Worm (Caenorhabditis elegans) whole organism, late embryonic: ENCODE measurements around the gene algn-13.

Experiments used
- C08G9.2 ChIP-seq: sonication (generic microtip); optimal IDR thresholded peaks from 2 replicates; lab custom pipeline; 2016; ENCODE audit warnings: mild to moderate bottlenecking, missing genetic modification characterization, moderate library complexity, missing compliant biosample characterization
- F13H6.1 ChIP-seq: sonication (generic microtip); optimal IDR thresholded peaks from 2 replicates; lab custom pipeline; 2016; ENCODE audit warnings: missing genetic modification characterization, missing compliant biosample characterization
- K09A11.1 ChIP-seq: sonication (generic microtip); optimal IDR thresholded peaks from 2 replicates; lab custom pipeline; 2017; ENCODE audit warnings: antibody characterized with exemption, mild to moderate bottlenecking, missing genetic modification characterization, missing compliant biosample characterization; ENCODE audit not compliant: insufficient read depth
- Y22D7AL.16 ChIP-seq: sonication (generic microtip); optimal IDR thresholded peaks from 2 replicates; lab custom pipeline; 2016; ENCODE audit warnings: missing genetic modification characterization, missing compliant biosample characterization
- ahr-1 ChIP-seq: sonication (generic microtip); optimal IDR thresholded peaks from 2 replicates; lab custom pipeline; 2016; ENCODE audit warnings: missing genetic modification characterization, missing compliant biosample characterization
- ceh-14 ChIP-seq: sonication (generic microtip); optimal IDR thresholded peaks from 2 replicates; lab custom pipeline; 2016; ENCODE audit warnings: missing genotype, missing genetic modification characterization, missing compliant biosample characterization
- ceh-19 ChIP-seq: fragments of 200-800 bp; sonication (Bioruptor generic); optimal IDR thresholded peaks from 2 replicates; lab custom pipeline; 2018; ENCODE audit warnings: mild to moderate bottlenecking, missing genetic modification characterization, missing compliant biosample characterization
- ceh-2 ChIP-seq: sonication (generic microtip); optimal IDR thresholded peaks from 2 replicates; lab custom pipeline; 2016; ENCODE audit warnings: missing genotype, missing genetic modification characterization, missing compliant biosample characterization
- ceh-22 ChIP-seq: sonication (generic microtip); optimal IDR thresholded peaks from 2 replicates; lab custom pipeline; 2017; ENCODE audit warnings: missing biosample characterization, missing genetic modification characterization
- ceh-24 ChIP-seq: sonication (generic microtip); optimal IDR thresholded peaks from 2 replicates; lab custom pipeline; 2016; ENCODE audit warnings: mild to moderate bottlenecking, missing genetic modification characterization, missing compliant biosample characterization
- ceh-34 ChIP-seq: sonication (generic microtip); optimal IDR thresholded peaks from 2 replicates; lab custom pipeline; 2016; ENCODE audit warnings: mild to moderate bottlenecking, missing genetic modification characterization, missing compliant biosample characterization
- ceh-6 ChIP-seq: fragments of 200-800 bp; sonication (Bioruptor generic); optimal IDR thresholded peaks from 2 replicates; lab custom pipeline; 2018; ENCODE audit warnings: mild to moderate bottlenecking, missing genetic modification characterization, missing compliant biosample characterization
- ceh-9 ChIP-seq: sonication (generic microtip); optimal IDR thresholded peaks from 2 replicates; lab custom pipeline; 2016; ENCODE audit warnings: mild to moderate bottlenecking, missing genetic modification characterization, inconsistent platforms, missing compliant biosample characterization
- elt-2 ChIP-seq: sonication (generic microtip); optimal IDR thresholded peaks from 2 replicates; lab custom pipeline; 2016; ENCODE audit warnings: missing genetic modification reagents, missing genetic modification characterization, missing compliant biosample characterization
- elt-4 ChIP-seq: sonication (generic microtip); optimal IDR thresholded peaks from 2 replicates; lab custom pipeline; 2016; ENCODE audit warnings: missing genetic modification characterization, missing compliant biosample characterization
- fkh-10 ChIP-seq: fragments of 150-350 bp; optimal IDR thresholded peaks from 2 replicates; lab custom pipeline; 2014; ENCODE audit warnings: missing biosample characterization, missing genetic modification reagents, missing genetic modification characterization
- fkh-6 ChIP-seq: sonication (generic microtip); optimal IDR thresholded peaks from 2 replicates; lab custom pipeline; 2016; ENCODE audit warnings: missing genetic modification characterization, missing compliant biosample characterization
- gmeb-2 ChIP-seq: sonication (generic microtip); optimal IDR thresholded peaks from 2 replicates; lab custom pipeline; 2016; ENCODE audit warnings: missing genetic modification characterization, inconsistent platforms, missing compliant biosample characterization
- hlh-13 ChIP-seq: fragments of 200-800 bp; sonication (Bioruptor generic); optimal IDR thresholded peaks from 2 replicates; lab custom pipeline; 2018; ENCODE audit warnings: mild to moderate bottlenecking, missing genetic modification characterization, missing compliant biosample characterization
- hlh-30 ChIP-seq: sonication (generic microtip); optimal IDR thresholded peaks from 2 replicates; lab custom pipeline; 2017; ENCODE audit warnings: antibody characterized with exemption, missing genetic modification characterization, missing compliant biosample characterization; ENCODE audit not compliant: insufficient read depth
- hlh-6 ChIP-seq: sonication (generic microtip); optimal IDR thresholded peaks from 2 replicates; lab custom pipeline; 2016; ENCODE audit warnings: missing genotype, missing genetic modification characterization, missing compliant biosample characterization
- hlh-8 ChIP-seq: sonication (generic microtip); optimal IDR thresholded peaks from 2 replicates; lab custom pipeline; 2016; ENCODE audit warnings: missing genotype, missing genetic modification characterization, missing compliant biosample characterization
- lim-6 ChIP-seq: sonication (generic microtip); optimal IDR thresholded peaks from 2 replicates; lab custom pipeline; 2016; ENCODE audit warnings: missing genetic modification characterization, missing compliant biosample characterization
- lin-11 ChIP-seq: fragments of 200-800 bp; sonication (Bioruptor generic); optimal IDR thresholded peaks from 2 replicates; lab custom pipeline; 2018; ENCODE audit warnings: mild to moderate bottlenecking, missing genetic modification characterization, missing compliant biosample characterization
- madf-2 ChIP-seq: sonication (generic microtip); optimal IDR thresholded peaks from 2 replicates; lab custom pipeline; 2017; ENCODE audit warnings: missing genetic modification characterization, missing compliant biosample characterization
- mec-3 ChIP-seq: sonication (generic microtip); optimal IDR thresholded peaks from 2 replicates; lab custom pipeline; 2016; ENCODE audit warnings: borderline replicate concordance, missing genetic modification characterization, missing compliant biosample characterization
- nhr-232 ChIP-seq: sonication (generic microtip); optimal IDR thresholded peaks from 2 replicates; lab custom pipeline; 2016; ENCODE audit warnings: missing genetic modification characterization, missing compliant biosample characterization
- npax-4 ChIP-seq: sonication (generic microtip); optimal IDR thresholded peaks from 2 replicates; lab custom pipeline; 2016; ENCODE audit warnings: missing genetic modification characterization, missing compliant biosample characterization
- pag-3 ChIP-seq: sonication (generic microtip); optimal IDR thresholded peaks from 2 replicates; lab custom pipeline; 2016; ENCODE audit warnings: missing compliant biosample characterization, missing genetic modification characterization, borderline replicate concordance
- pax-1 ChIP-seq: fragments of 150-350 bp; optimal IDR thresholded peaks from 2 replicates; lab custom pipeline; 2014; ENCODE audit warnings: missing biosample characterization, missing genetic modification characterization
- pha-2 ChIP-seq: sonication (generic microtip); optimal IDR thresholded peaks from 2 replicates; lab custom pipeline; 2017; ENCODE audit warnings: mild to moderate bottlenecking, missing genetic modification characterization, missing compliant biosample characterization
- pqm-1 ChIP-seq: sonication (generic microtip); optimal IDR thresholded peaks from 2 replicates; lab custom pipeline; 2016; ENCODE audit warnings: missing genetic modification characterization, missing compliant biosample characterization
- ref-2 ChIP-seq: sonication (generic microtip); optimal IDR thresholded peaks from 2 replicates; lab custom pipeline; 2016; ENCODE audit warnings: missing genetic modification characterization, missing compliant biosample characterization
- rnt-1 ChIP-seq: sonication (generic microtip); optimal IDR thresholded peaks from 2 replicates; lab custom pipeline; 2016; ENCODE audit warnings: missing genetic modification characterization, missing compliant biosample characterization
- sox-2 ChIP-seq: fragments of 200-800 bp; sonication (Bioruptor generic); IDR thresholded peaks from 2 replicates; pipeline ENCODE4 v1.3.6; 2022; ENCODE audit warnings: missing genetic modification reagents, missing genetic modification characterization, missing compliant biosample characterization
- syd-9 ChIP-seq: sonication (generic microtip); optimal IDR thresholded peaks from 2 replicates; lab custom pipeline; 2016; ENCODE audit warnings: mild to moderate bottlenecking, missing genetic modification characterization, moderate library complexity, missing compliant biosample characterization
- tbx-2 ChIP-seq: sonication (generic microtip); optimal IDR thresholded peaks from 2 replicates; lab custom pipeline; 2016; ENCODE audit warnings: missing genetic modification characterization, missing compliant biosample characterization
- tbx-7 ChIP-seq: sonication (generic microtip); optimal IDR thresholded peaks from 2 replicates; lab custom pipeline; 2016; ENCODE audit warnings: missing genotype, missing genetic modification characterization, missing compliant biosample characterization
- ttx-3 ChIP-seq: sonication (generic microtip); optimal IDR thresholded peaks from 2 replicates; lab custom pipeline; 2016; ENCODE audit warnings: missing genetic modification reagents, missing genetic modification characterization, missing compliant biosample characterization
- unc-3 ChIP-seq, 2 experiments: fragments of 200-800 bp in 1 of 2; sonication (Bioruptor generic) in 1 of 2; sonication (generic microtip) in 1 of 2; conservative IDR thresholded peaks in 1 of 2; optimal IDR thresholded peaks in 1 of 2; 2 replicates each; pipeline versions ENCODE4 v1.3.6 to Lab custom; 2016 to 2022; ENCODE audit warnings: missing compliant biosample characterization in 2 of 2, missing genetic modification characterization in 2 of 2, missing genetic modification reagents in 1 of 2
- unc-55 ChIP-seq: sonication (generic microtip); optimal IDR thresholded peaks from 2 replicates; lab custom pipeline; 2017; ENCODE audit warnings: missing biosample characterization, missing genetic modification reagents, missing genetic modification characterization
- zip-5 ChIP-seq: sonication (generic microtip); optimal IDR thresholded peaks from 2 replicates; lab custom pipeline; 2016; ENCODE audit warnings: missing genetic modification characterization, missing compliant biosample characterization

algn-13 gene

DNA sequence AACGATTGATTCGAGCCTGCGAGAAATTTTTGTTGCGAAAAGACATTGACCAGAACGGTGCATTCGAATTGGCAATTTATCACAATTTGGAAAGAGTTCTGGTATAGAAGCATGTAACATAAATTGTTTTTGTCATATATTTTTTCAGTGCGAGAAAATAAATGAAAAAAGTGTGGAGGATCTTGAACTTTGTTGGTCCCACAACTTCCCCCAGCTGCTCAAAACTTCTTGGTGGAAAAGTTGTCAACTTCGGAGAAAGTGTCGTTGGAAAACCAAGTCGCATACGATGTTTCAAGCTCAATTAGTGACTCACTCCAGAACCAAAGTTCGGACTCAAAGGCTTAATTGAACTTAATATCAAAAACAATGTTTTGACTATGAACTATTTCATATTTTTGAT is 29.8 kb downstream of the algn-13 start:
- TF ChIP-seq ceh-22 (tag; lab: Kevin White, UChicago) (no peak), ceh-6 (no peak), ceh-14 (tag; lab: Kevin White, UChicago) (no peak), rnt-1 (tag; lab: Kevin White, UChicago) (no peak), K09A11.1 (tag; lab: Kevin White, UChicago) (no peak), madf-2 (tag; lab: Kevin White, UChicago) (no peak), Y22D7AL.16 (tag; lab: Kevin White, UChicago) (no peak), ttx-3 (tag; lab: Kevin White, UChicago) (no peak), hlh-13 (no peak), lim-6 (tag; lab: Kevin White, UChicago) (no peak), gmeb-2 (tag; lab: Kevin White, UChicago) (no peak), elt-4 (tag; lab: Kevin White, UChicago) (no peak), zip-5 (no peak), ceh-2 (tag; lab: Kevin White, UChicago) (no peak), ceh-34 (tag; lab: Kevin White, UChicago) (no peak), tbx-7 (tag; lab: Kevin White, UChicago) (no peak), syd-9 (tag; lab: Kevin White, UChicago) (no peak), unc-55 (no peak), pqm-1 (no peak)

ce11 chrV:13931225-13931624 is 30.6 kb downstream of the algn-13 start, which contains the start of gene C06B3.16:
Gene C06B3.16, plus strand, starts transcription at chrV:13931525.
- TF ChIP-seq tbx-2 (no peak), ceh-6 (no peak), ceh-22 (tag; lab: Kevin White, UChicago) (no peak), gmeb-2 (tag; lab: Kevin White, UChicago) (no peak), fkh-10 (GFP tag; lab: Kevin White, UChicago) (no peak), nhr-232 (tag; lab: Kevin White, UChicago) (no peak), ceh-24 (tag; lab: Kevin White, UChicago) (no peak), Y22D7AL.16 (tag; lab: Kevin White, UChicago) (no peak), fkh-6 (tag; lab: Kevin White, UChicago) (no peak), sox-2 (GFP tag; lab: Robert Waterston, UW) (no peak), F13H6.1 (tag; lab: Kevin White, UChicago) (no peak), hlh-6 (no peak), syd-9 (tag; lab: Kevin White, UChicago) (no peak), pag-3 (tag; lab: Kevin White, UChicago) (no peak), hlh-13 (no peak), C08G9.2 (tag; lab: Kevin White, UChicago) (no peak), pha-2 (tag; lab: Kevin White, UChicago) (no peak), hlh-8 (tag; lab: Kevin White, UChicago) (no peak)

ce11 chrV:13929503-13929902 is 32.3 kb downstream of the algn-13 start, which contains the start of gene srxa-13:
Gene srxa-13, plus strand, starts transcription at chrV:13929803.
- TF ChIP-seq pax-1 (tag; lab: Kevin White, UChicago) (no peak), ref-2 (tag; lab: Kevin White, UChicago) (no peak), zip-5 (no peak), unc-3 (GFP tag; conservative IDR thresholded peaks at IDR 0.05; lab: Robert Waterston, UW) (no peak), unc-3 (tag; optimal IDR thresholded peaks at IDR 0.05; lab: Kevin White, UChicago) (no peak), ceh-9 (tag; lab: Kevin White, UChicago) (no peak), lim-6 (tag; lab: Kevin White, UChicago) (no peak), elt-2 (tag; lab: Kevin White, UChicago) (no peak), F13H6.1 (tag; lab: Kevin White, UChicago) (no peak), ceh-24 (tag; lab: Kevin White, UChicago) (no peak)

- TF ChIP-seq K09A11.1 (tag; lab: Kevin White, UChicago) (no peak), hlh-13 (no peak), zip-5 (no peak), ceh-19 (GFP tag; lab: Kevin White, UChicago) (no peak), tbx-7 (tag; lab: Kevin White, UChicago) (no peak), pag-3 (tag; lab: Kevin White, UChicago) (no peak), hlh-30 (tag; lab: Kevin White, UChicago) (no peak), fkh-10 (GFP tag; lab: Kevin White, UChicago) (no peak), lim-6 (tag; lab: Kevin White, UChicago) (no peak), tbx-2 (no peak), npax-4 (no peak), lin-11 (tag; lab: Kevin White, UChicago) (no peak), ahr-1 (tag; lab: Kevin White, UChicago) (no peak), mec-3 (tag; lab: Kevin White, UChicago) (no peak)
Observed at ce11 chrV:13926398-13926797, 35.4 kb downstream of the algn-13 start, which contains the start of gene srxa-12. Gene srxa-12, plus strand, starts transcription at chrV:13926698.
